Fruit fly (Drosophila melanogaster): ENCODE measurements around the gene ValRS-m.

DNA sequence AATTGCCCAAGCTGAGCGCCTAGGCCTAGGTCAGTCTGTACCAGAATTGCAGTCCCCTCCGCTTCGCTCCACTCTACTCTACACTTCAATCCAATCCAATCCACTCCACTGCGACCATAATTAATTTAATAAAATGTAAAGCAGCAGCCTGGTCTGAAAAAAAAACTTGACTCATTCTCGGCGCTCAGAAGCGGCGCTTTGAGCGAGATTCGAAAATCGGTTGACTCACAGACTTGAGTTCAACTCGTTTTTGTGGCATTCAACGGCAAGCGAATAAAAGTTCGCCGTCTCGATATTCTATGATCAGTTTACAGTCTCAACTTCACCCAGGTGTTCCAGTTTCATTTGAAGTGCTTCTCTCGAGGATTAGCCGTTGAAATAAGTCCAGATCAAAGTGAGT is 16.9 kb upstream of the ValRS-m start, which contains the start of gene CG13314:
- no peak for TF ChIP-seq CG6854 (GFP tag; optimal IDR thresholded peaks at IDR 0.05)
- TF ChIP-seq Met (GFP tag; optimal IDR thresholded peaks at IDR 0.05) = no peak
